Worm (Caenorhabditis elegans): ENCODE results near the gene T04C9.2.

- TF ChIP-seq fkh-10 (GFP tag; optimal IDR thresholded peaks at IDR 0.05), result no peak
- no peak for TF ChIP-seq nhr-76 (tag; optimal IDR thresholded peaks at IDR 0.05)
- TF ChIP-seq ztf-11 (tag; optimal IDR thresholded peaks at IDR 0.05), result no peak
- no peak for TF ChIP-seq zag-1 (tag; optimal IDR thresholded peaks at IDR 0.05)
- TF ChIP-seq nhr-28 (tag; optimal IDR thresholded peaks at IDR 0.05), result no peak
- no peak for TF ChIP-seq elt-3 (tag; optimal IDR thresholded peaks at IDR 0.05)
- no peak for TF ChIP-seq ceh-28 (tag; optimal IDR thresholded peaks at IDR 0.05)
- no peak for TF ChIP-seq nhr-77 (tag; optimal IDR thresholded peaks at IDR 0.05)
- no peak for TF ChIP-seq mdl-1 (tag; optimal IDR thresholded peaks at IDR 0.05)
- TF ChIP-seq pqm-1 (tag; optimal IDR thresholded peaks at IDR 0.05), result no peak
- TF ChIP-seq unc-62 (GFP tag; optimal IDR thresholded peaks at IDR 0.05), result no peak
- no peak for TF ChIP-seq R02D3.7 (tag; optimal IDR thresholded peaks at IDR 0.05)
- no peak for TF ChIP-seq nhr-12 (tag; optimal IDR thresholded peaks at IDR 0.05)
These were observed 49.6 kb upstream of the T04C9.2 start for ce11 chrIII:5942104-5942503.

All from whole organism, L3 larva.